Worm (Caenorhabditis elegans): ENCODE measurements around the gene M05D6.5.

The M05D6.5 gene

DNA sequence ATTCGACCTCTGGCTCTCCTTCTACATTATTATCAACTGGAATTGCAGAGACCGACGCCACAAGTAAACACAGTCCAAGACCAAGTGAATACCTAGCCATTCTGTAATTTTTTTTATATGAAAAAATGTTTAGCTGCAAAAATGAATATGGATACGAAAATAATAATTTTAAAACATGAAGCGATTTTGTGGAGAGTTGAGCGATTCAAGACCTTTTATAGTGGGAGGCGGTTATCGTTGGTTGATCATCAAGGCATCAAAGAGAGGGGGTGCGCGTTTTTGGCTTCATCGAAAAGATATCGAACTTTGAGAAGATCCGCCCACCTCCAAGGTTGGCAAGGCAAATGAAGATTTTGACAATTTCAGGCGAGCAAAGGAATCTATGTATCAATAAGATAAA lies 35.3 kb downstream of the M05D6.5 start, which contains the start of gene cut-3:
TSS of gene cut-3 (minus strand) at position 101 of the 400 bp plus-strand sequence.
- no peak for TF ChIP-seq C16A3.4 (tag; optimal IDR thresholded peaks at IDR 0.05)
- no peak for TF ChIP-seq grh-1 (GFP tag; IDR thresholded peaks at IDR 0.05)
- no peak for TF ChIP-seq ztf-11 (tag; optimal IDR thresholded peaks at IDR 0.05)
- no peak for TF ChIP-seq skn-1 (tag; optimal IDR thresholded peaks at IDR 0.05)
- no peak for TF ChIP-seq unc-86 (tag; optimal IDR thresholded peaks at IDR 0.05)
- TF ChIP-seq fkh-4 (tag; optimal IDR thresholded peaks at IDR 0.05; ENCODE audit: borderline replicate concordance): no peak
- TF ChIP-seq elt-3 (tag; optimal IDR thresholded peaks at IDR 0.05): no peak
- no peak for TF ChIP-seq jun-1 (tag; optimal IDR thresholded peaks at IDR 0.05)

DNA sequence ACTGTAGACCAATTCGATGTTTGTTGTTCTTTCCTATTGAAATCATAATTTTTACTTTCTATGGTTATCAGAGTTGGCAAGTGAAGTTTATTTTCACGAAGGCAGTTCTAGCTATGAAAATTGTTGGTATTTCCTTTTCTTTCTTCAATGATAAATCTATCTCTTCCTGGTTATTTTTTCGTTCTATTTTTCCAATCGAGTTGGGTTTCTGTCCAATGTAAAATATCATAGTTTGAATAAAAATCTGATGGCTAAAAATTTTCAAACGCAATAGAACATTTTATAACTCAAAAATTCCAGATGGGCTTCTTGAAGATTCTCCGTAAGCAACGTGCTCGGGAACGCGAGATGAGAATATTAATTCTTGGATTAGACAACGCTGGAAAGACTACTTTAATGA lies 38.0 kb downstream of the M05D6.5 start, which contains the start of gene evl-20:
TSS of gene evl-20 (plus strand) at position 301 of the 400 bp plus-strand sequence.
- no peak for TF ChIP-seq unc-86 (tag; optimal IDR thresholded peaks at IDR 0.05)
- no peak for TF ChIP-seq dsc-1 (tag; optimal IDR thresholded peaks at IDR 0.05)
- no peak for TF ChIP-seq swsn-7 (tag; optimal IDR thresholded peaks at IDR 0.05)
- no peak for TF ChIP-seq jun-1 (tag; optimal IDR thresholded peaks at IDR 0.05)
- TF ChIP-seq elt-3 (tag; optimal IDR thresholded peaks at IDR 0.05): no peak
- TF ChIP-seq dpl-1 (GFP tag; optimal IDR thresholded peaks at IDR 0.05): no peak
- TF ChIP-seq nhr-12 (tag; optimal IDR thresholded peaks at IDR 0.05): no peak
- TF ChIP-seq nhr-28 (tag; optimal IDR thresholded peaks at IDR 0.05): no peak
- TF ChIP-seq elt-2 (tag; optimal IDR thresholded peaks at IDR 0.05): no peak
- no peak for TF ChIP-seq fkh-8 (tag; optimal IDR thresholded peaks at IDR 0.05)
- TF ChIP-seq nhr-84 (tag; optimal IDR thresholded peaks at IDR 0.05): no peak
- TF ChIP-seq nhr-71 (tag; optimal IDR thresholded peaks at IDR 0.05): no peak
- no peak for TF ChIP-seq hlh-17 (GFP tag; optimal IDR thresholded peaks at IDR 0.05; ENCODE audit: borderline replicate concordance)
- TF ChIP-seq nhr-19 (GFP tag; conservative IDR thresholded peaks at IDR 0.05): no peak
- TF ChIP-seq isw-1 (GFP tag; IDR thresholded peaks at IDR 0.05): no peak
- TF ChIP-seq lir-3 (tag; optimal IDR thresholded peaks at IDR 0.05; ENCODE audit: poor library complexity): no peak
- no peak for TF ChIP-seq pqm-1 (tag; optimal IDR thresholded peaks at IDR 0.05)
- TF ChIP-seq ceh-63 (GFP tag; optimal IDR thresholded peaks at IDR 0.05): no peak
- no peak for TF ChIP-seq tlp-1 (tag; optimal IDR thresholded peaks at IDR 0.05)
- no peak for TF ChIP-seq egl-27 (tag; optimal IDR thresholded peaks at IDR 0.05)

DNA sequence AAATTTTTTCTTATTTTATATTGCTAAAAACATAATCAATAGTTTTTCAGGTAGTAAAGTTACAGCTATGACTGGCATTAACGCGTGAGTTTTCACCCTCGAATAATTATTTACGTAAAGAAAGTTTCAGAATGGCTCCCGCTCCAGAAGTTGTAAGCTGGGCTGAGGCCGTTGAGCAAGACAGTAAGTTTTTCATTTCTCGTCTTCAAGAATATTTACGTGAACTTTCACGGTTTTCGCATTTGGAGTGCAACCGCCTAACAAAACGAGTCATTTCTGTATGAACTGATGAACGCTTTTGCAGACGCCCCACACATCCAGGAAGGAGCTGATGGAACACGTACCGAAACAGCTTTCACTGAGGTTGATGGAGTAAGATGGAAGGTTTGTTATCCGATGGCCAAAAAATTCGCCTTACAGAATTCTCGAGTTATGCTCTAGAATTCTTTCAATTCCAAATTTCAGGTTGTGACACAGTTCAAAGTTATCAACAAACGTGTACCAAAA lies 39.2 kb downstream of the M05D6.5 start, which contains the start of gene eif-3.G:
TSS of gene eif-3.G (plus strand) at position 51 of the 507 bp plus-strand sequence.
- TF ChIP-seq isw-1 (GFP tag; IDR thresholded peaks at IDR 0.05): no peak
- no peak for TF ChIP-seq nhr-20 (tag; optimal IDR thresholded peaks at IDR 0.05)
- no peak for TF ChIP-seq lin-15B (tag; optimal IDR thresholded peaks at IDR 0.05)
- no peak for TF ChIP-seq nhr-85 (tag)
- TF ChIP-seq efl-1 (optimal IDR thresholded peaks at IDR 0.05): no peak
- peak in 1 of 2 experiments; percentile 88 for TF ChIP-seq efl-1 (GFP tag; optimal IDR thresholded peaks at IDR 0.05 in 1 of 2)
- no peak for TF ChIP-seq irx-1 (tag; optimal IDR thresholded peaks at IDR 0.05)

DNA sequence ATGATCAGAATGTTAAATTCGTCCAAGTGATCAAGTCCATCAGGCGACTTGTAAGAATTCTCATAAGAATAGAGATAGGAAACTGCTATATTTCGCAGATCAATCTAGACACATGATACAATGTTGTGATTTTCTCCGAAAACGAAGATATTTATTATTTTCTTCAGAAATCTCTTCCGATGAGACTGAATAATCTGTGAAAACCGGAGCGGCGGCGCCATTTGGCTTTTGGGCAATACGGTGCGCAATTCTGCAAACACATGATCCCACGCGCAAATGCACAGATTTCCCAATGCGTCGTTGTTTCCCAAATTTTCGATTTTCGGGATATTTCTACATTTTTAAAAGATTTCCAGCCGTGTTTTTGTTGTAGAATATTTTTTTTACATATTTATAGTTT lies 39.8 kb downstream of the M05D6.5 start:
- TF ChIP-seq nhr-28 (tag; optimal IDR thresholded peaks at IDR 0.05) (no peak), C16A3.4 (tag; optimal IDR thresholded peaks at IDR 0.05) (peak; percentile 2), mep-1 (tag; optimal IDR thresholded peaks at IDR 0.05) (peak; percentile 65), ceh-90 (tag; optimal IDR thresholded peaks at IDR 0.05) (no peak), lsy-2 (tag; optimal IDR thresholded peaks at IDR 0.05) (peak; percentile 85 to 95), skn-1 (tag; optimal IDR thresholded peaks at IDR 0.05) (peak; percentile 9), tbx-2 (tag; optimal IDR thresholded peaks at IDR 0.05) (peak; percentile 38), rnt-1 (tag; optimal IDR thresholded peaks at IDR 0.05) (peak; percentile 30), pqm-1 (tag; optimal IDR thresholded peaks at IDR 0.05) (no peak), nhr-12 (tag; optimal IDR thresholded peaks at IDR 0.05) (no peak), egl-13 (tag; optimal IDR thresholded peaks at IDR 0.05) (no peak), nhr-85 (tag) (peak; percentile 82), egl-27 (tag; optimal IDR thresholded peaks at IDR 0.05) (no peak), xbp-1 (tag; optimal IDR thresholded peaks at IDR 0.05) (peak; percentile 44), lin-35 (GFP tag; optimal IDR thresholded peaks at IDR 0.05) (peak; percentile 45 to 67), unc-130 (tag; optimal IDR thresholded peaks at IDR 0.05) (peak; percentile 35), nhr-19 (GFP tag; conservative IDR thresholded peaks at IDR 0.05) (peak; percentile 31), swsn-7 (tag; optimal IDR thresholded peaks at IDR 0.05) (peak; percentile 47), snu-23 (GFP tag; optimal IDR thresholded peaks at IDR 0.05) (peak; percentile 54), hlh-17 (GFP tag; optimal IDR thresholded peaks at IDR 0.05; ENCODE audit: borderline replicate concordance) (no peak), fkh-10 (GFP tag; optimal IDR thresholded peaks at IDR 0.05) (no peak), lin-14 (GFP tag; optimal IDR thresholded peaks at IDR 0.05) (peak; percentile 48), dpl-1 (GFP tag; optimal IDR thresholded peaks at IDR 0.05) (peak; percentile 34 to 58 (median 51)), elt-3 (tag; optimal IDR thresholded peaks at IDR 0.05) (peak in 2 of 6 experiments; percentile 9 to 46), isw-1 (GFP tag; IDR thresholded peaks at IDR 0.05) (peak; percentile 8; the same call in 1 of the 2 replicates), ceh-82 (tag; optimal IDR thresholded peaks at IDR 0.05) (peak; percentile 14 to 56 (median 37)), blmp-1 (tag; optimal IDR thresholded peaks at IDR 0.05) (peak; percentile 63)
